Worm (Caenorhabditis elegans): ENCODE results near the gene F35E8.7.

DNA sequence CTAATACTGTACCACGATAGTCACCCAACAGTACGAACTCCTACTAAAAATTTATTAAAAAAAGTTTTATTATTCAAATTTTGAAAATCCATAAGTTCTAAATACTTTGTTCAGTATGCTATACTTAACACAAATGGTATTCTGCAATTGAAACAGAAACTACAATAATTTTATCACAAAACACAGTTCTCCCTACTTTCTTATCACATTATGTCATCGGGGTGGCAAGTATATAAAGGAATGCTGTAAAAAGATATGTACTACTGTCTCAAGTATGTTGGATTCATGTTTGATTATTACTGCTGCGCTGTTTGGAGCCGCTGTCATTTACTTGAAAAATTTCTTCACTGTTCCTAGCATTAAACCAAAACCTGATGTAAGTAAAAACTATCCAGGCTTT is 7.3 kb downstream of the F35E8.7 start, which contains the start of gene cdr-1:
- TF ChIP-seq sptf-1 (tag; optimal IDR thresholded peaks at IDR 0.05) (no peak), efl-1 (optimal IDR thresholded peaks at IDR 0.05) (no peak), efl-1 (GFP tag; optimal IDR thresholded peaks at IDR 0.05 in 1 of 2) (no peak), vab-15 (tag; optimal IDR thresholded peaks at IDR 0.05) (no peak), ztf-4 (tag; optimal IDR thresholded peaks at IDR 0.05) (no peak), jun-1 (tag; optimal IDR thresholded peaks at IDR 0.05) (no peak), dpl-1 (GFP tag; optimal IDR thresholded peaks at IDR 0.05) (no peak), ztf-11 (tag; optimal IDR thresholded peaks at IDR 0.05) (no peak), fkh-10 (GFP tag; optimal IDR thresholded peaks at IDR 0.05) (no peak)

Data from whole organism, L1 larva.